Fruit fly (Drosophila melanogaster): ENCODE data around the gene Hsp23.

Gene Hsp23

DNA sequence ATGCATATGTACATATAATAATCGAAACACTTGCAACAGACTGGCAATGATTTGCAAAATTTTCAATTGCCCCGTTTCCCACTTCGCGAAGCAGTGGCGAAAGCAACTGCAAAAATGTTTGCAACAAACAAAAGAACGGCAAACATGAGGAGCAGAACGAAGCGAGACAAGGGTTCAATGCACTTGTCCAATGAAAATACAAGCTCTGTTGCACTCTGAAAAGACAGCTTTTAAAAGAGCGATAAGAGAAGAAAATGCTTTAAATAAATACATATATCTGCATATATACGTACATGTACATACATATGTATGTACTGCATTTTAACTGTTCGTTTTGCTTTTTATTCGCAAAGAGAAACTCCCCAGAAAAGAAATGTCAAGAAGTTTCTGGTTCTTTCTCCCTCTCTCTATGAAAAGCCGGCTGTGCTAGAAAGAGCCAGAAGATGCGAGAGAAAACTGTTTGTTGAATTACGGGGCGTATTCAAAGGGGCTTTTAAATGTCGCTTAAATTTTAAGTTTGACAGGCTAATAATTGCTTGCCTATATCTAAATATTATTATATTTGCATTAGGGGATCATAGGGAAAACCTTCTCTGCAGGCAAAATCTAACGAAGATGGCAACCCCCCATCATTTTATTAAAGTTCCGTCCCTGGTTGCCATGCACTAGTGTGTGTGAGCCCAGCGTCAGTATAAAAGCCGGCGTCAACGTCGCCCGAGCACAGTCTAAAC, 1.8 kb downstream of the Hsp23 start, which contains the start of gene Hsp27 (continued):
- peak; percentile 98 for TF ChIP-seq CG17829 (tag; optimal IDR thresholded peaks at IDR 0.05)
- peak; percentile 97 for TF ChIP-seq ewg (GFP tag; optimal IDR thresholded peaks at IDR 0.05)
- peak; percentile 99 for TF ChIP-seq Ptx1 (GFP tag; IDR thresholded peaks at IDR 0.05)
- TF ChIP-seq D19A (tag; optimal IDR thresholded peaks at IDR 0.05): peak; percentile 96
- peak; percentile 86 for TF ChIP-seq Atf-2 (GFP tag; optimal IDR thresholded peaks at IDR 0.05)
- peak; percentile 99 for TF ChIP-seq ara (GFP tag; IDR thresholded peaks at IDR 0.05)
- TF ChIP-seq CG17912 (GFP tag; optimal IDR thresholded peaks at IDR 0.05): peak; percentile 54
- peak; percentile 99 for TF ChIP-seq fd96Cb (tag; optimal IDR thresholded peaks at IDR 0.05)
- TF ChIP-seq HmgD (GFP tag; optimal IDR thresholded peaks at IDR 0.05): peak; percentile 38
- TF ChIP-seq CG30431 (GFP tag; optimal IDR thresholded peaks at IDR 0.05): peak; percentile 98
- peak; percentile 88 for TF ChIP-seq CG9609 (GFP tag; optimal IDR thresholded peaks at IDR 0.05)
- TF ChIP-seq kni (GFP tag; optimal IDR thresholded peaks at IDR 0.05): no peak
- peak; percentile 96 for TF ChIP-seq tap (tag; optimal IDR thresholded peaks at IDR 0.05)
- peak; percentile 97 for TF ChIP-seq CG12659 (GFP tag; optimal IDR thresholded peaks at IDR 0.05)
- peak; percentile 62 for TF ChIP-seq dm (GFP tag; optimal IDR thresholded peaks at IDR 0.05)
- TF ChIP-seq CG13123 (GFP tag; optimal IDR thresholded peaks at IDR 0.05): peak; percentile 95
- no peak for TF ChIP-seq vnd (GFP tag; IDR thresholded peaks at IDR 0.05; ENCODE audit: partially characterized antibody)
- peak; percentile 86 for TF ChIP-seq Deaf1 (tag; optimal IDR thresholded peaks at IDR 0.05)
- TF ChIP-seq zfh2 (GFP tag; optimal IDR thresholded peaks at IDR 0.05): peak; percentile 96
- peak; percentile 98 for TF ChIP-seq Hr3 (GFP tag; optimal IDR thresholded peaks at IDR 0.05)
- TF ChIP-seq CG3281 (GFP tag; optimal IDR thresholded peaks at IDR 0.05): peak; percentile 97
- TF ChIP-seq pnt (GFP tag; optimal IDR thresholded peaks at IDR 0.05): peak; percentile 96
- peak; percentile 96 for TF ChIP-seq rib (GFP tag; IDR thresholded peaks at IDR 0.05)
- peak; percentile 96 for TF ChIP-seq trh (GFP tag; optimal IDR thresholded peaks at IDR 0.05)
- TF ChIP-seq Lhr (GFP tag; optimal IDR thresholded peaks at IDR 0.05): peak; percentile 93
- peak; percentile 93 for TF ChIP-seq CG10431 (GFP tag; optimal IDR thresholded peaks at IDR 0.05)
- peak; percentile 96 for TF ChIP-seq CG9727 (GFP tag; optimal IDR thresholded peaks at IDR 0.05)
- peak; percentile 78; the same call in 2 of the 3 replicates for TF ChIP-seq z (GFP tag; IDR thresholded peaks at IDR 0.05)
- TF ChIP-seq wdn (GFP tag; IDR thresholded peaks at IDR 0.05): peak; percentile 96
- TF ChIP-seq CG34422 (GFP tag; IDR thresholded peaks at IDR 0.05): peak; percentile 99
- peak; percentile 95 for TF ChIP-seq CG6683 (GFP tag; optimal IDR thresholded peaks at IDR 0.05)
- peak; percentile 98 for TF ChIP-seq CG11093 (GFP tag; IDR thresholded peaks at IDR 0.05)
- TF ChIP-seq NFAT (GFP tag; IDR thresholded peaks at IDR 0.05): peak; percentile 97
- TF ChIP-seq Lpt (GFP tag; optimal IDR thresholded peaks at IDR 0.05): no peak
- peak; percentile 97 for TF ChIP-seq Atf6 (GFP tag; IDR thresholded peaks at IDR 0.05)
- TF ChIP-seq CG10979 (tag; optimal IDR thresholded peaks at IDR 0.05): peak; percentile 99
- TF ChIP-seq CG8388 (GFP tag; optimal IDR thresholded peaks at IDR 0.05): peak; percentile 97
- TF ChIP-seq shn (GFP tag; optimal IDR thresholded peaks at IDR 0.05): peak; percentile 74
- no peak for TF ChIP-seq pita (GFP tag; optimal IDR thresholded peaks at IDR 0.05)
- peak; percentile 94 for TF ChIP-seq onecut (GFP tag; IDR thresholded peaks at IDR 0.05)
- peak; percentile 70 for TF ChIP-seq CG7745 (tag; optimal IDR thresholded peaks at IDR 0.05)
- TF ChIP-seq sens-2 (GFP tag; IDR thresholded peaks at IDR 0.05): peak; percentile 97
- TF ChIP-seq CG43689 (GFP tag; IDR thresholded peaks at IDR 0.05): peak; percentile 95
- TF ChIP-seq gem (tag; optimal IDR thresholded peaks at IDR 0.05): peak; percentile 99
- TF ChIP-seq Dref (GFP tag; IDR thresholded peaks at IDR 0.05): peak; percentile 40
- peak; percentile 97 for TF ChIP-seq seq (GFP tag; IDR thresholded peaks at IDR 0.05)
- TF ChIP-seq lilli (GFP tag; optimal IDR thresholded peaks at IDR 0.05): peak; percentile 98
- TF ChIP-seq Dad (GFP tag; optimal IDR thresholded peaks at IDR 0.05): peak; percentile 96
- TF ChIP-seq HmgZ (tag; optimal IDR thresholded peaks at IDR 0.05): peak; percentile 97
- TF ChIP-seq Rx (GFP tag; IDR thresholded peaks at IDR 0.05): peak; percentile 99

Measured in whole organism, embryonic.